Worm (Caenorhabditis elegans) whole organism, L4/young adult: ENCODE measurements around the gene Y53F4B.24.

Source experiments
- dao-5 ChIP-seq: sonication (generic microtip); optimal IDR thresholded peaks from 2 replicates; lab custom pipeline; 2016; ENCODE audit warnings: missing genotype, missing genetic modification characterization, moderate library complexity, missing compliant biosample characterization
- him-1 ChIP-seq: sonication (generic microtip); optimal IDR thresholded peaks from 2 replicates; lab custom pipeline; 2016; ENCODE audit warnings: missing genotype, missing genetic modification reagents, missing genetic modification characterization, missing compliant biosample characterization

DNA sequence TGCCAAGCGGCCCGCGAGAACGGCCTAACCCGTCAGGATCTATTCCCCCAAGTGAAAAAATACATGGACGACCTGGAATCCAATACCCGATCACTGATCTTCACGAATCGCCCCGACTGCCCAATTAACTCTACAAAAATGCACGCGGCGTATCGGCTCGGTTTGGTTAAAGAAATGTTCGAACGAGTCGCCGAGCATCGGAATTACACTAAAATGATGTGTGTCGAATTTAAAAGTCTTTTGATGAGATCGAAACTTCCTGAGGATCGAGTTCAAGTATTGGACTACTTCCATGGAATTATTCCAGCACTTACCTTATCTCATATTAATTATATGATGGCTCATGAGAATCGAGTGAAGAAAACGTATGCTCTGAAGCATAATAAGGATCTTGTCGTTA, 27.0 kb downstream of the Y53F4B.24 start:
- TF ChIP-seq him-1 (tag; lab: Kevin White, UChicago) (no peak), dao-5 (no peak)
